Worm (Caenorhabditis elegans) whole organism, young adult: ENCODE data around the gene adah-1.

ENCODE experiments used
- B0336.3 ChIP-seq: fragments of 200-800 bp; sonication (Bioruptor generic); IDR thresholded peaks from 2 replicates; pipeline ENCODE4 v1.3.6; 2022; ENCODE audit warnings: missing genetic modification characterization, missing compliant biosample characterization
- C06A6.2 ChIP-seq: fragments of 200-800 bp; sonication (Bioruptor generic); conservative IDR thresholded peaks from 2 replicates; pipeline ENCODE4 v1.3.6; 2022; ENCODE audit warnings: missing genetic modification characterization, missing compliant biosample characterization
- F23B12.7 ChIP-seq: sonication (generic microtip); optimal IDR thresholded peaks from 2 replicates; lab custom pipeline; 2017; ENCODE audit warnings: missing genetic modification characterization, mild to moderate bottlenecking, missing compliant biosample characterization, antibody characterized with exemption, moderate library complexity; ENCODE audit not compliant: insufficient read depth
- F49E8.2 ChIP-seq: sonication (generic microtip); optimal IDR thresholded peaks from 3 replicates; lab custom pipeline; 2017; ENCODE audit warnings: missing genetic modification characterization, mild to moderate bottlenecking, missing compliant biosample characterization, antibody characterized with exemption, moderate library complexity; ENCODE audit not compliant: insufficient read depth
- F52B5.7 ChIP-seq: sonication (generic microtip); optimal IDR thresholded peaks from 2 replicates; lab custom pipeline; 2016; ENCODE audit warnings: mild to moderate bottlenecking, missing genetic modification characterization, missing compliant biosample characterization
- F55B11.4 ChIP-seq: sonication (generic microtip); optimal IDR thresholded peaks from 2 replicates; lab custom pipeline; 2016; ENCODE audit warnings: missing compliant biosample characterization, missing genetic modification characterization, borderline replicate concordance; ENCODE audit not compliant: insufficient read depth
- F57C9.4 ChIP-seq: sonication (generic microtip); optimal IDR thresholded peaks from 2 replicates; lab custom pipeline; 2017; ENCODE audit warnings: mild to moderate bottlenecking, missing genetic modification characterization, missing compliant biosample characterization
- Y79H2A.3 ChIP-seq: fragments of 200-800 bp; sonication (Bioruptor generic); conservative IDR thresholded peaks from 2 replicates; pipeline ENCODE4 v1.3.6; 2022; ENCODE audit warnings: missing genetic modification reagents, missing genetic modification characterization, missing compliant biosample characterization
- ZK185.1 ChIP-seq: sonication (generic microtip); optimal IDR thresholded peaks from 2 replicates; lab custom pipeline; 2016; ENCODE audit warnings: mild to moderate bottlenecking, missing genetic modification characterization, missing compliant biosample characterization; ENCODE audit not compliant: poor library complexity, severe bottlenecking
- akir-1 ChIP-seq: fragments of 200-800 bp; sonication (Bioruptor generic); optimal IDR thresholded peaks from 2 replicates; lab custom pipeline; 2018; ENCODE audit warnings: mild to moderate bottlenecking, missing genetic modification characterization, moderate library complexity, missing compliant biosample characterization
- aptf-3 ChIP-seq: fragments of 200-800 bp; sonication (Bioruptor generic); IDR thresholded peaks from 2 replicates; pipeline ENCODE4 v1.3.6; 2022; ENCODE audit warnings: missing genetic modification characterization, missing compliant biosample characterization
- atf-7 ChIP-seq: sonication (generic microtip); optimal IDR thresholded peaks from 2 replicates; lab custom pipeline; 2017; ENCODE audit warnings: mild to moderate bottlenecking, missing genetic modification characterization, missing compliant biosample characterization
- athp-1 ChIP-seq: sonication (generic microtip); optimal IDR thresholded peaks from 2 replicates; lab custom pipeline; 2017; ENCODE audit warnings: mild to moderate bottlenecking, missing genetic modification characterization, missing compliant biosample characterization
- attf-5 ChIP-seq: fragments of 200-800 bp; sonication (Bioruptor generic); optimal IDR thresholded peaks from 2 replicates; lab custom pipeline; 2018; ENCODE audit warnings: mild to moderate bottlenecking, missing genetic modification characterization, missing compliant biosample characterization
- bed-1 ChIP-seq: fragments of 200-800 bp; sonication (Bioruptor generic); IDR thresholded peaks from 2 replicates; pipeline ENCODE4 v1.3.6; 2022; ENCODE audit warnings: missing genetic modification reagents, missing genetic modification characterization, missing compliant biosample characterization
- cebp-1 ChIP-seq, 2 experiments: fragments of 200-800 bp in 1 of 2; sonication (Bioruptor generic) in 1 of 2; sonication (generic microtip) in 1 of 2; IDR thresholded peaks in 1 of 2; optimal IDR thresholded peaks in 1 of 2; 2 replicates each; pipeline versions ENCODE4 v1.3.6 to Lab custom; 2017 to 2022; ENCODE audit warnings: missing compliant biosample characterization in 2 of 2, missing genetic modification characterization in 2 of 2, mild to moderate bottlenecking in 1 of 2, missing genetic modification reagents in 1 of 2, moderate library complexity in 1 of 2
- cebp-2 ChIP-seq: fragments of 200-800 bp; sonication (Bioruptor generic); IDR thresholded peaks from 2 replicates; pipeline ENCODE4 v1.3.6; 2022; ENCODE audit warnings: missing genetic modification characterization, missing compliant biosample characterization
- dox-1 ChIP-seq: fragments of 200-800 bp; sonication (Bioruptor generic); IDR thresholded peaks from 2 replicates; pipeline ENCODE4 v1.3.6; 2022; ENCODE audit warnings: missing genetic modification reagents, missing genetic modification characterization, missing compliant biosample characterization
- efl-1 ChIP-seq: fragments of 150-350 bp; optimal IDR thresholded peaks from 2 replicates; lab custom pipeline; 2014; ENCODE audit warnings: missing biosample characterization, missing genetic modification reagents, missing genetic modification characterization
- egrh-3 ChIP-seq: fragments of 200-800 bp; sonication (Bioruptor generic); IDR thresholded peaks from 2 replicates; pipeline ENCODE4 v1.3.6; 2022; ENCODE audit warnings: missing genetic modification reagents, missing genetic modification characterization, missing compliant biosample characterization
- ets-4 ChIP-seq: fragments of 200-800 bp; sonication (Bioruptor generic); optimal IDR thresholded peaks from 2 replicates; lab custom pipeline; 2018; ENCODE audit warnings: mild to moderate bottlenecking, missing genetic modification characterization, missing compliant biosample characterization
- gei-17 ChIP-seq: fragments of 200-800 bp; sonication (Bioruptor generic); optimal IDR thresholded peaks from 2 replicates; lab custom pipeline; 2018; ENCODE audit warnings: mild to moderate bottlenecking, missing genetic modification characterization, missing compliant biosample characterization
- hlh-26 ChIP-seq: fragments of 200-800 bp; sonication (Bioruptor generic); conservative IDR thresholded peaks from 2 replicates; pipeline ENCODE4 v1.3.6; 2022; ENCODE audit warnings: missing genetic modification reagents, missing genetic modification characterization, missing compliant biosample characterization
- hmg-1.2 ChIP-seq: fragments of 200-800 bp; sonication (Bioruptor generic); IDR thresholded peaks from 2 replicates; pipeline ENCODE4 v1.3.6; 2022; ENCODE audit warnings: missing genetic modification reagents, missing genetic modification characterization, missing compliant biosample characterization
- lag-1 ChIP-seq: fragments of 200-800 bp; sonication (Bioruptor generic); IDR thresholded peaks from 2 replicates; pipeline ENCODE4 v1.3.6; 2022; ENCODE audit warnings: missing genetic modification reagents, missing genetic modification characterization, missing compliant biosample characterization
- lir-1 ChIP-seq: fragments of 200-800 bp; sonication (Bioruptor generic); conservative IDR thresholded peaks from 2 replicates; pipeline ENCODE4 v1.3.6; 2022; ENCODE audit warnings: missing genetic modification reagents, missing genetic modification characterization, missing compliant biosample characterization
- madf-3 ChIP-seq: fragments of 200-800 bp; sonication (Bioruptor generic); IDR thresholded peaks from 2 replicates; pipeline ENCODE4 v1.3.6; 2022; ENCODE audit warnings: missing genetic modification reagents, missing genetic modification characterization, missing compliant biosample characterization
- madf-6 ChIP-seq: fragments of 200-800 bp; sonication (Bioruptor generic); IDR thresholded peaks from 2 replicates; pipeline ENCODE4 v1.3.6; 2022; ENCODE audit warnings: missing genetic modification reagents, missing genetic modification characterization, missing compliant biosample characterization
- nfyb-1 ChIP-seq: fragments of 200-800 bp; sonication (Bioruptor generic); IDR thresholded peaks from 2 replicates; pipeline ENCODE4 v1.3.6; 2022; ENCODE audit warnings: missing genetic modification reagents, missing genetic modification characterization, missing compliant biosample characterization
- nhr-80 ChIP-seq: sonication (generic microtip); optimal IDR thresholded peaks from 2 replicates; lab custom pipeline; 2016; ENCODE audit warnings: missing genetic modification characterization, missing compliant biosample characterization
- pbrm-1 ChIP-seq: fragments of 200-800 bp; sonication (Bioruptor generic); IDR thresholded peaks from 2 replicates; pipeline ENCODE4 v1.3.6; 2022; ENCODE audit warnings: missing genetic modification reagents, missing genetic modification characterization, missing compliant biosample characterization
- pha-4 ChIP-seq: fragments of 150-350 bp; sonication (generic microtip); optimal IDR thresholded peaks from 2 replicates; lab custom pipeline; 2014; ENCODE audit warnings: missing biosample characterization, missing genetic modification reagents, missing genetic modification characterization
- rcor-1 ChIP-seq: fragments of 200-800 bp; sonication (Bioruptor generic); IDR thresholded peaks from 2 replicates; pipeline ENCODE4 v1.3.6; 2022; ENCODE audit warnings: missing genetic modification reagents, missing genetic modification characterization, missing compliant biosample characterization
- rec-8 ChIP-seq, 2 experiments: sonication (generic microtip); optimal IDR thresholded peaks; 2 replicates each; lab custom pipeline; 2016; ENCODE audit warnings: mild to moderate bottlenecking in 2 of 2, missing genetic modification characterization in 2 of 2, missing genetic modification reagents in 2 of 2, missing genotype in 2 of 2, missing biosample characterization in 1 of 2, missing compliant biosample characterization in 1 of 2, moderate library complexity in 1 of 2
- sdz-38 ChIP-seq: sonication (generic microtip); optimal IDR thresholded peaks from 2 replicates; lab custom pipeline; 2016; ENCODE audit warnings: missing genotype, missing genetic modification characterization, missing compliant biosample characterization
- snpc-1.1 ChIP-seq: sonication (generic microtip); optimal IDR thresholded peaks from 2 replicates; lab custom pipeline; 2017; ENCODE audit warnings: missing genetic modification characterization, mild to moderate bottlenecking, missing compliant biosample characterization, antibody characterized with exemption, moderate library complexity, missing genotype, missing genetic modification reagents; ENCODE audit not compliant: insufficient read depth
- snpc-3.4 ChIP-seq: sonication (generic microtip); optimal IDR thresholded peaks from 2 replicates; lab custom pipeline; 2017; ENCODE audit warnings: missing genetic modification characterization, mild to moderate bottlenecking, missing compliant biosample characterization, antibody characterized with exemption, moderate library complexity, missing genotype, missing genetic modification reagents
- snpc-4 ChIP-seq, 5 experiments: fragments of 150-350 bp in 1 of 5; sonication (generic microtip) in 4 of 5; optimal IDR thresholded peaks; 2 replicates each; lab custom pipeline; 2014 to 2018; ENCODE audit warnings: missing genetic modification characterization in 5 of 5, missing biosample characterization in 3 of 5, antibody characterized with exemption in 2 of 5, mild to moderate bottlenecking in 2 of 5, missing compliant biosample characterization in 2 of 5, missing genotype in 2 of 5, moderate library complexity in 2 of 5, missing genetic modification reagents in 1 of 5
- tlf-1 ChIP-seq: fragments of 200-800 bp; sonication (Bioruptor generic); optimal IDR thresholded peaks from 2 replicates; lab custom pipeline; 2018; ENCODE audit warnings: mild to moderate bottlenecking, missing genetic modification characterization, missing compliant biosample characterization
- unc-62 ChIP-seq: fragments of 150-350 bp; optimal IDR thresholded peaks from 2 replicates; lab custom pipeline; 2014; ENCODE audit warnings: missing biosample characterization, missing genetic modification reagents, missing genetic modification characterization
- zfh-2 ChIP-seq: fragments of 200-800 bp; sonication (Bioruptor generic); conservative IDR thresholded peaks from 2 replicates; pipeline ENCODE4 v1.3.6; 2022; ENCODE audit warnings: missing genetic modification reagents, missing genetic modification characterization, missing compliant biosample characterization
- ztf-18 ChIP-seq: sonication (generic microtip); optimal IDR thresholded peaks from 2 replicates; lab custom pipeline; 2016; ENCODE audit warnings: missing genotype, mild to moderate bottlenecking, missing genetic modification characterization, missing compliant biosample characterization
- ztf-26 ChIP-seq: sonication (generic microtip); optimal IDR thresholded peaks from 2 replicates; lab custom pipeline; 2017; ENCODE audit warnings: missing genetic modification characterization, missing compliant biosample characterization

Gene adah-1

DNA sequence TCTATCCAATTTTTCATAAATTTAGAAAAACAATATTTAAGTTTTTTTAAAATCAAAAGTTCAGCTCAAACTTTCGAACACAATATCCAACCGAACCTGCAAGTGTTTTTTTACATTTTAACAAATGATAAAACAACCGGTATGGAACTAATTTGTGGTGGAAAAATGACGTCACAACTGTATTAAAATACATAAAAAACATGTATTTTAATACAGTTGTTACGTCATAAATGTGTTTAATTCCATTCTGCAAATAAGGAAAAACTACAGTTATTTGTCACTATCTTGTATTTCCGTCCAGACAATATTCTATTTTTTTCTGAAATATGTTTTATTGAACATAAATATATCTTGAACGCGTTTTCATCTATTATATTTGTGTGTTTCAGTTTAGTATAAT, 11.8 kb upstream of the adah-1 start (continued):
- TF ChIP-seq gei-17 (no peak), F52B5.7 (tag; lab: Kevin White, UChicago) (no peak)

DNA sequence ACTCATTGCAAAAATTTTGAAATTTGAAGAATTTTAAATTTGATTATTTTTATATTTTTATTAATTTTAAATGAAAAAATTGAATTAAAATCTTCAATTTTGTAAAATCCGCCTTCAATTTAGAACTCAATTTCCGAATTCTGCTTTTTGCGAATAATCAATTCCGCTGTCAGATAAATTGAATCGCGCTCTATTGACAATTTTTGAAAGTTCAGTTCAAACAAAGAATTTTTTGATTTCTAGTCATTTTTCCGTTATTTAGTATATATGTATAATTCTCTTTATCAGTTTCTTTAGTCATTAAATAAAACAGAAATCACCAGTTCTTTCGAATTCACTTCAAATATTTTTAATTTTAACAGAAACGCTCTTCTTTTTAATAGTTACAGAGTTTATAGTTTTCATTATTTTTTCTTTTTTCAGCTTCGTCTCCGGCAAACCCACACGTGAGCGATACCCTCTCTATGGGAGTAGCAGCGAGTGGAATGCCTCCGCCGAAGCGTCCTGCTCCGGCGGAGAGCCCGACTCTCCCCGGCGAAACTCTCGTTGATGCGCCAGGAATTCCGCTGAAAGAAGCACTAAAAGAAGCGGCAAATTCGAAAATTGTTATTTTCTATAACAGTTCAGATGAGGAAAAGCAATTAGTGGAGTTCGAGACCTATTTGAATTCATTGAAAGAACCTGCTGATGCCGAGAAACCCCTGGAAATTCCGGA, 11.1 kb upstream of the adah-1 start:
- TF ChIP-seq nfyb-1 (GFP tag; lab: Robert Waterston, UW) (no peak), rcor-1 (GFP tag; lab: Robert Waterston, UW) (no peak), rec-8 (tag; optimal IDR thresholded peaks at IDR 0.05; lab: Kevin White, UChicago) (no peak), F57C9.4 (tag; lab: Kevin White, UChicago) (no peak), aptf-3 (GFP tag; lab: Robert Waterston, UW) (no peak), madf-3 (GFP tag; lab: Robert Waterston, UW) (no peak), snpc-1.1 (tag; lab: Kevin White, UChicago) (no peak), ZK185.1 (tag; lab: Kevin White, UChicago) (no peak), zfh-2 (GFP tag; lab: Robert Waterston, UW) (peak; percentile 79), madf-6 (GFP tag; lab: Robert Waterston, UW) (no peak), akir-1 (GFP tag; lab: Kevin White, UChicago) (no peak), athp-1 (tag; lab: Kevin White, UChicago) (no peak), nhr-80 (tag; lab: Kevin White, UChicago) (no peak), snpc-4 (GFP tag; optimal IDR thresholded peaks at IDR 0.05; lab: Kevin White, UChicago) (no peak), snpc-4 (tag; optimal IDR thresholded peaks at IDR 0.05; lab: Kevin White, UChicago) (peak in 1 of 4 experiments; percentile 5), egrh-3 (peak; percentile 41; the same call in 1 of the 2 replicates), F55B11.4 (tag; lab: Kevin White, UChicago) (no peak), ztf-26 (tag; lab: Kevin White, UChicago) (no peak)

DNA sequence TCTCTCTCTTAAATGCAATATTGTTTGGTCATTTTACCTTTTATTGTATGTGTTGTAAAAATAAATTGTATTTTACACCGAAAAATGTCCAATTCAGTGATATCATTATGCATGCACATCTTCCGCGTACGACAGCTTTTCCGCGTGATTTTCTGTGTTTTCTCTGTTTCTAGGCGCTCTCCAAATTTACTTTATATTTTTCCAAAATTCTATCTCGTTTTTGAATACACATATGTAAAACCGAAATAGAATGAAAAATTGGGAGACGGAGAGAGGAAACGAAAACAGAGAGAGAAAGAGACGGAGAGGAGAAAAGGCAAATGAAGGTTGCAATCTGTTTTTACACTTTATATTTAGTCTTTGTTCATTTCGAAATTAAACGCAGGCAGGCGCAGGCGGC, 7.5 kb upstream of the adah-1 start:
- no peak for TF ChIP-seq Y79H2A.3 (GFP tag; lab: Robert Waterston, UW)
- TF ChIP-seq cebp-2: no peak
- no peak for TF ChIP-seq hlh-26
- TF ChIP-seq F23B12.7: no peak
- no peak for TF ChIP-seq pbrm-1 (GFP tag; lab: Robert Waterston, UW)
- no peak for TF ChIP-seq atf-7 (tag; lab: Kevin White, UChicago)
- TF ChIP-seq unc-62 (GFP tag; lab: Kevin White, UChicago): no peak
- TF ChIP-seq bed-1: no peak
- TF ChIP-seq ztf-18 (tag; lab: Kevin White, UChicago): no peak
- TF ChIP-seq C06A6.2 (GFP tag; lab: Robert Waterston, UW): no peak
- TF ChIP-seq nhr-80 (tag; lab: Kevin White, UChicago): peak; percentile 9
- TF ChIP-seq efl-1 (GFP tag; lab: Kevin White, UChicago): no peak
- TF ChIP-seq lir-1 (GFP tag; lab: Robert Waterston, UW): no peak
- TF ChIP-seq B0336.3 (GFP tag; lab: Robert Waterston, UW): no peak
- no peak for TF ChIP-seq cebp-1 (GFP tag; IDR thresholded peaks at IDR 0.05; lab: Robert Waterston, UW)
- TF ChIP-seq cebp-1 (tag; optimal IDR thresholded peaks at IDR 0.05; lab: Kevin White, UChicago): peak; percentile 54
- TF ChIP-seq attf-5: no peak
- no peak for TF ChIP-seq pha-4 (tag; lab: Kevin White, UChicago)
- no peak for TF ChIP-seq sdz-38
- no peak for TF ChIP-seq ets-4 (GFP tag; lab: Kevin White, UChicago)
- no peak for TF ChIP-seq snpc-3.4 (tag; lab: Kevin White, UChicago)
- TF ChIP-seq F49E8.2 (tag; lab: Kevin White, UChicago): no peak
- TF ChIP-seq lag-1: no peak
- no peak for TF ChIP-seq tlf-1 (GFP tag; lab: Kevin White, UChicago)
- TF ChIP-seq hmg-1.2 (GFP tag; lab: Robert Waterston, UW): peak; percentile 41; the same call in 1 of the 2 replicates
- no peak for TF ChIP-seq athp-1 (tag; lab: Kevin White, UChicago)
- TF ChIP-seq dox-1: no peak
